Fruit fly (Drosophila melanogaster): ENCODE results near the gene hop.

DNA sequence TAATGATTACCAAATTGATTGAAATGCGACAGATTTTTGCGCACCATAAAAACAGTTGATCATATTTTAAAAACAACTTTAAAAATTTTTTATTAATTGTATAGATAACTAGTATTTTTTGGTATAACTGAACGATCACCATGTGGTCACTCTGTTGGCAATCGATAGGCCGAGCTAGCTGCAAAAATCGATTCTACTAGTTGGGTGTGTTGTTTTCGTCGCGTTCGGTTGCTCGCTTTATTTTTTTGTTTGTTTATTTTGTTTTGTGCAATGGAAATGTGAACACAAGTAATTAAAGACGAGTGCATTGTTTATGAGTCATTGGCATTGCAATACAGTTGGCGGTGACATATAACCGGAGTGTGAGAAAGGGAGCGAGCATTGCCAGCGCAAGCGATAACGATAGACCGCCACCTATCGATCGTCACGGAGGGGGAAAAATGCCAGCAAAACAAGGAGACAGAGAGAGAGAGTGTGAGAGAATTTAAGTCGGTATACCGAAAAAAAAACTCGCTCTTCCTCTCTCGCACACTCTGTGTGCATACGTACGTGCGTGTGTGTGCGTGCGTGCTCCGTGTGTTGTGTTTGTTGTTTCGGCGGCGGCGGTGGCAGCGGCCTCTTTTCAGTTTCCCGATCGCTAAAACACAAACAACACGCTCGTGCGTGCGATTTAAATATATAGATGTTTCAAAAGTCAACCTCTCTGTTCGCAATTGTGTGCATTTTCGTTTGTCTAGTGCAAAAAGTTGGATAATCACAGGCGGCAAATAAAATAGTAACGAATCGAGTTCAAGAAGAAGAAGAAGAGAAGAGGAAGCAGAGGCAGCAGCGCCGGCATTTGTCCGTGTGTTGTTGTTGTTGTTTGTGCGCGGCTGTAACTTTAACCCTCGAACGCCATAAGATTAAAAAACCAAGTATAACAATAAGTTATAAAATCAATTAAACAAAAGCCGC lies 21.9 kb upstream of the hop start:
- TF ChIP-seq h (optimal IDR thresholded peaks at IDR 0.05) = no peak
- no peak for TF ChIP-seq ttk (optimal IDR thresholded peaks at IDR 0.05)
